Fruit fly (Drosophila melanogaster): ENCODE results near the gene cpo.

dm6 chr3R:17949362-17950121, 29.9 kb downstream of the cpo start:
- TF ChIP-seq toe (GFP tag; optimal IDR thresholded peaks at IDR 0.05) (peak; percentile 50), Clk (GFP tag; optimal IDR thresholded peaks at IDR 0.05) (peak; percentile 72), CG1620 (GFP tag; optimal IDR thresholded peaks at IDR 0.05) (peak; percentile 14), CG12768 (GFP tag; optimal IDR thresholded peaks at IDR 0.05) (peak; percentile 69), pad (GFP tag; optimal IDR thresholded peaks at IDR 0.05) (peak; percentile 49), CG5204 (GFP tag; optimal IDR thresholded peaks at IDR 0.05) (peak; percentile 74)

Measured in whole organism, adult.